Worm (Caenorhabditis elegans): ENCODE data around the gene B0035.18.

Gene B0035.18

DNA sequence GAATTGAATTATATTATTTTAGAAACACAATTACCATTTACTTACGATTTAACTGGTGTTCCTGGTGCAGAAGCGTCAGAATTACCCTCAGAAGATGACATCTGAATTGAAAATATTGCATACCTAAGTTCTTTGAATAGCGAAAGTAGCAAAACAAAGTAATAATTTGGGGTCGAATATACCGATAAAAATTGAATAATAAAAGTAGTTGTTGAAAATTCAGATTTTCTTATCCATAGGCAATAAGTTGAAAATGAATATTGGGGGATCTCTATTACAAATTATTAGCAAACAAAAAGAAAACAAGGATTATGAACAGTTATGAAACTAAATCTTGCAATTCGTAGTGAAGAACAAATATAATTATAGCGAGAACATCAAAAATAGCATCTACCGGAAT, 9.2 kb downstream of the B0035.18 start, which contains the start of gene leo-1:
Gene leo-1, minus strand, starts transcription at position 101 of the 400 bp plus-strand sequence.
- TF ChIP-seq nhr-11 (tag; optimal IDR thresholded peaks at IDR 0.05) (no peak), nfya-1 (tag; optimal IDR thresholded peaks at IDR 0.05; ENCODE audit: insufficient read depth) (no peak), nhr-28 (tag; optimal IDR thresholded peaks at IDR 0.05) (no peak), lin-39 (tag; optimal IDR thresholded peaks at IDR 0.05) (no peak)

DNA sequence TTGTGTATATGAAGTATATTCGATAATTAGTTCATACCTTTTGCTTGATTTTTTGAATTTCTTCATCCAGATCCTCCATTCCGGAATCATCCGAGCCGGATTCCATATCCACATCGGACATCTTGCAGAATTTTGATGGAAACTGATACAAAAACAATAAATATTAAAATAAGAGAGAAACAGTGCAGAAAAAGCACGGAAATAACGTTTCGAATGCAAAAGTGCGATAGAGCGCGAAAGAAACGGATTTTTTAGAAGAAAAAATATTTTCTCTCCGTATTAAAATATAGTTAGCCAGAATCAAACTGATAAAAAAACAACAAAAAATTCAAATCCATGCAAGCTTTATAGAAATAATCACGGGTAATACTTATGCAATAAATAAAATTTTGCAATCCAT, 12.6 kb downstream of the B0035.18 start, which contains the start of gene sart-3:
Gene sart-3, minus strand, starts transcription at position 219 of the 400 bp plus-strand sequence.
- TF ChIP-seq pha-4 (tag; optimal IDR thresholded peaks at IDR 0.05) (peak; percentile 43), tbx-2 (tag; optimal IDR thresholded peaks at IDR 0.05) (no peak), aly-2 (tag; optimal IDR thresholded peaks at IDR 0.05) (no peak), jun-1 (tag; optimal IDR thresholded peaks at IDR 0.05) (no peak), lin-15B (tag; optimal IDR thresholded peaks at IDR 0.05) (peak; percentile 24)

DNA sequence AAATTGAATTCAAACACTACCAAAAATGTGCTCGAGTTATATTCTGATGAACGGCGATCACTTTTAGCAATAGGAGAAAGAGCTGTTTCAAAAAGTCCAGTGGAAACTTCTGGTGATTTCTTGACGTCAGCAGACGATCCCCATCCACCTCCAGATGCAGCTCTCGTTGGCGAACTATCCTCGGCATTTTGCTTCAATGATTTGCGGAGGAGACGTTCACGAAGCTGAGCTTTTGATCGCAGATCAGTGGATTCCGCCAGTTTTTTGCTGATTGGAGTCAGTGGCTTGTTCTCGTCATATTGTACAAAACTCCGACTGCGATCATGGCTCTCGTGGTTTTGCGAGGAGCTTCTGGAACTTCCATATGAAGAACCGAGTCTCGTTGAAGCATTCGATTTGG, 16.1 kb downstream of the B0035.18 start:
- TF ChIP-seq pqm-1 (tag; optimal IDR thresholded peaks at IDR 0.05): no peak
- no peak for TF ChIP-seq elt-2 (tag; optimal IDR thresholded peaks at IDR 0.05)
- TF ChIP-seq unc-39 (tag; optimal IDR thresholded peaks at IDR 0.05): no peak
- TF ChIP-seq nhr-43 (tag; optimal IDR thresholded peaks at IDR 0.05; ENCODE audit: poor library complexity, severe bottlenecking): no peak
- no peak for TF ChIP-seq nhr-12 (tag; optimal IDR thresholded peaks at IDR 0.05)
- TF ChIP-seq skn-1 (tag; optimal IDR thresholded peaks at IDR 0.05): no peak
- TF ChIP-seq ztf-11 (tag; optimal IDR thresholded peaks at IDR 0.05): no peak
- TF ChIP-seq hmg-11 (tag; optimal IDR thresholded peaks at IDR 0.05): no peak
- TF ChIP-seq mdl-1 (tag; optimal IDR thresholded peaks at IDR 0.05): no peak
- no peak for TF ChIP-seq snpc-4 (tag; optimal IDR thresholded peaks at IDR 0.05)
- TF ChIP-seq lin-39 (tag; optimal IDR thresholded peaks at IDR 0.05): no peak
- no peak for TF ChIP-seq lin-15B (tag; optimal IDR thresholded peaks at IDR 0.05)

DNA sequence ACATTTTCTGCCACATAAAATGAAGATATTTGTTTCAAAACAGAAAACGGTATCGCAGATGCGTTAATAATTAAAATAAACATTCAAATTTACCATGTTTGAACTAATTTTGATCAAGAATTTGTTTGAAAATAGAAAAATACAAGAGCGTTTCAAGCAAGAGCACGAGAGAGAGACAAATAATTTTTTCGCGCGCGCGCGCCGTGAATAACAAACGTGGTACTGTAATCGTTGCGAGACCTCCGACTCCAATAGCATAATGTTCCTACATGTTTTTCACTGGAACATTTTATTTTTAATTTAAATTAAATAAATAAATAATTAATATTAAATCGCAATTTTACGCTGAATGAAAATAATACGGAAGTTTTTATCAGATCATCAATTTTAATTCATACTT, 16.9 kb downstream of the B0035.18 start, which contains the start of gene F54E12.2:
Gene F54E12.2, minus strand, starts transcription at position 164 of the 400 bp plus-strand sequence.
- no peak for TF ChIP-seq daf-12 (tag; optimal IDR thresholded peaks at IDR 0.05)
- TF ChIP-seq unc-39 (tag; optimal IDR thresholded peaks at IDR 0.05): no peak
- TF ChIP-seq unc-62 (GFP tag; optimal IDR thresholded peaks at IDR 0.05): no peak
- no peak for TF ChIP-seq aly-2 (tag; optimal IDR thresholded peaks at IDR 0.05)
- no peak for TF ChIP-seq fkh-10 (GFP tag; optimal IDR thresholded peaks at IDR 0.05)
- no peak for TF ChIP-seq tbx-2 (tag; optimal IDR thresholded peaks at IDR 0.05)
- no peak for TF ChIP-seq nhr-23 (tag; optimal IDR thresholded peaks at IDR 0.05)
- TF ChIP-seq nhr-25 (tag; optimal IDR thresholded peaks at IDR 0.05): no peak
- no peak for TF ChIP-seq mml-1 (tag; optimal IDR thresholded peaks at IDR 0.05)
- no peak for TF ChIP-seq elt-3 (tag; optimal IDR thresholded peaks at IDR 0.05)
- TF ChIP-seq jun-1 (tag; optimal IDR thresholded peaks at IDR 0.05): no peak
- no peak for TF ChIP-seq nhr-12 (tag; optimal IDR thresholded peaks at IDR 0.05)

DNA sequence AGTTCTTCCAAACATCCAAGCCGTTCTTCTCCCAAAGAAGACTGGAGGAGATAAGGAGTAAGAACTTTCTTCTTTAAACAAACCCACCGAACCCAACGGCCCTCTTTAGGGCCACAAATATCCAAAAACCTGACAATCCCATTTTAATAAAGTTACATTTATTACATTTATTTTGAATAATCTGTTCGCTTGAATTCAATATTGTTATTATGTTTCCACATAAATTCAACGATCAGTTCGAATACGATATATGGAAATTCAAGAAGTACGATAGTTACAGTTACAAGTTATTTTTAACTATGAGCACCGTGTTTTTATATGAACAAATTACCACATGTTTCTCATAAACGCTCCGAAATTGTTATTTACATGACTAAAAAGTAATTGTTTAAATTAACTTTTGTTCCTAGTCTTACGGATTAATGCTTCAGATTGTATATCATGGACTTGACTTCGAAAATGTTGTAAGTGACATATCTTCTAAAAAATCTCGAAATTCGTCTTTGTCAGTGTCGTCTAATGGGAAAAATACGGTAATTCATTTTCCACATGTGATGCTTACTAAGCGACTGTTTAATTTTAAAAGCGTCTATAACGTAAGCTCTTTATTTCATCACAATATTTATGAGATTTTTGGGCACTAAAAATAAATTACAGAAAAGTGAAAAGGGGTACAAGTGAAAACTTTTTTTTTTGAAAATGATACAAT, 20.8 kb downstream of the B0035.18 start:
- no peak for TF ChIP-seq lin-15B (tag; optimal IDR thresholded peaks at IDR 0.05)
- TF ChIP-seq ama-1 (optimal IDR thresholded peaks at IDR 0.05): no peak
- TF ChIP-seq R02D3.7 (tag; optimal IDR thresholded peaks at IDR 0.05): no peak
- no peak for TF ChIP-seq daf-12 (tag; optimal IDR thresholded peaks at IDR 0.05)
- TF ChIP-seq jun-1 (tag; optimal IDR thresholded peaks at IDR 0.05): no peak
- no peak for TF ChIP-seq nfya-1 (tag; optimal IDR thresholded peaks at IDR 0.05; ENCODE audit: insufficient read depth)
- TF ChIP-seq nhr-25 (tag; optimal IDR thresholded peaks at IDR 0.05): no peak
- TF ChIP-seq unc-62 (GFP tag; optimal IDR thresholded peaks at IDR 0.05): no peak
- no peak for TF ChIP-seq fos-1 (tag; optimal IDR thresholded peaks at IDR 0.05)
- TF ChIP-seq lin-39 (tag; optimal IDR thresholded peaks at IDR 0.05): no peak

DNA sequence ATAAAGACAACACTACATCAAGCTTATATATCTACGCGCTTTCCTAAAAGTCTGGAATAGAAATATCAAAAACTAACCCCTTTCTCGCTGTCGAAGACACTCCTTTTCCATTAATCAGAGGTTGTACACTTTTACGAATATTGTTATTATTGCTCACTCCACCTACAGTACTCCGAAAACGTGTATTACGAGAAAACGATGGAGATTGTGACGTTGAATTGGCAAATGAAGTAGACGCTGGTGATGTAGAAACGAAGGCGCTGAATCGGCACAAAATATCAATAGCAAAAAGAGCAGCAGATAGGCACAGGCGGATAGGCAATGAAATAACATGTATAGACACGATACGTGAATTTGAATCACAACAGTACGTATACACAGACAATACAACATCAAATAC, 24.2 kb downstream of the B0035.18 start:
- TF ChIP-seq nhr-67 (tag; optimal IDR thresholded peaks at IDR 0.05) (no peak), daf-12 (tag; optimal IDR thresholded peaks at IDR 0.05) (no peak), nhr-28 (tag; optimal IDR thresholded peaks at IDR 0.05) (no peak), nhr-237 (tag; optimal IDR thresholded peaks at IDR 0.05) (no peak), pha-4 (tag; optimal IDR thresholded peaks at IDR 0.05) (no peak), lin-15B (tag; optimal IDR thresholded peaks at IDR 0.05) (no peak)

Measured in whole organism, L3 larva.